Worm (Caenorhabditis elegans) whole organism, young adult: ENCODE data around the gene F57H12.6.

Source experiments
- aptf-2 ChIP-seq: fragments of 200-800 bp; sonication (Bioruptor generic); conservative IDR thresholded peaks from 2 replicates; pipeline ENCODE4 v1.3.6; 2022; ENCODE audit warnings: missing genetic modification reagents, missing genetic modification characterization, missing compliant biosample characterization
- dox-1 ChIP-seq: fragments of 200-800 bp; sonication (Bioruptor generic); IDR thresholded peaks from 2 replicates; pipeline ENCODE4 v1.3.6; 2022; ENCODE audit warnings: missing genetic modification reagents, missing genetic modification characterization, missing compliant biosample characterization
- ekl-4 ChIP-seq: fragments of 200-800 bp; sonication (Bioruptor generic); IDR thresholded peaks from 2 replicates; pipeline ENCODE4 v1.3.6; 2022; ENCODE audit warnings: missing genetic modification reagents, missing genetic modification characterization, missing compliant biosample characterization
- hmg-20 ChIP-seq: fragments of 200-800 bp; sonication (Bioruptor generic); IDR thresholded peaks from 2 replicates; pipeline ENCODE4 v1.3.6; 2022; ENCODE audit warnings: missing genetic modification reagents, missing genetic modification characterization, missing compliant biosample characterization
- lsy-27 ChIP-seq: sonication (generic microtip); optimal IDR thresholded peaks from 2 replicates; lab custom pipeline; 2017; ENCODE audit warnings: missing genetic modification characterization, mild to moderate bottlenecking, missing compliant biosample characterization, antibody characterized with exemption, missing genotype, borderline replicate concordance; ENCODE audit not compliant: insufficient read depth
- mel-28 ChIP-seq: sonication (generic microtip); optimal IDR thresholded peaks from 2 replicates; lab custom pipeline; 2016; ENCODE audit warnings: borderline replicate concordance, mild to moderate bottlenecking, missing genetic modification characterization, missing compliant biosample characterization
- nfya-1 ChIP-seq: sonication (generic microtip); optimal IDR thresholded peaks from 2 replicates; lab custom pipeline; 2017; ENCODE audit warnings: antibody characterized with exemption, missing compliant biosample characterization, missing genetic modification characterization, borderline replicate concordance; ENCODE audit not compliant: insufficient read depth
- snpc-1.3 ChIP-seq: sonication (generic microtip); optimal IDR thresholded peaks from 2 replicates; lab custom pipeline; 2017; ENCODE audit warnings: missing genetic modification characterization, mild to moderate bottlenecking, missing compliant biosample characterization, antibody characterized with exemption, moderate library complexity, missing genotype, missing genetic modification reagents; ENCODE audit not compliant: insufficient read depth

- TF ChIP-seq nfya-1 (tag; lab: Kevin White, UChicago) = no peak
- no peak for TF ChIP-seq hmg-20 (GFP tag; lab: Robert Waterston, UW)
- no peak for TF ChIP-seq aptf-2 (GFP tag; lab: Robert Waterston, UW)
- no peak for TF ChIP-seq ekl-4 (GFP tag; lab: Robert Waterston, UW)
- no peak for TF ChIP-seq lsy-27
- no peak for TF ChIP-seq mel-28 (tag; lab: Kevin White, UChicago)
- TF ChIP-seq dox-1 (GFP tag; lab: Robert Waterston, UW) = no peak
- no peak for TF ChIP-seq snpc-1.3
These were observed 18.6 kb downstream of the F57H12.6 start, which contains the start of gene frpr-10 for ce11 chrIV:7957504-7957903.
